Fruit fly (Drosophila melanogaster) whole organism, embryonic: ENCODE data around the gene CG10866.

Source experiments
- B-H1 ChIP-seq: fragments of 200-800 bp; sonication (Bioruptor generic); IDR thresholded peaks from 3 replicates; pipeline ENCODE4 v1.3.6; 2022; ENCODE audit warnings: missing biosample characterization, missing genetic modification characterization
- B-H2 ChIP-seq: fragments of 200-800 bp; sonication (Bioruptor generic); optimal IDR thresholded peaks from 2 replicates; lab custom pipeline; 2018; ENCODE audit warnings: missing biosample characterization, mild to moderate bottlenecking, missing genetic modification characterization
- CG11085 ChIP-seq: fragments of 200-800 bp; sonication (Bioruptor generic); IDR thresholded peaks from 2 replicates; pipeline ENCODE4 v1.3.6; 2022; ENCODE audit warnings: missing biosample characterization, missing genetic modification characterization
- CG1529 ChIP-seq: fragments of 200-800 bp; sonication (Bioruptor generic); optimal IDR thresholded peaks from 3 replicates; lab custom pipeline; 2018; ENCODE audit warnings: missing biosample characterization, missing genetic modification characterization
- CG15601 ChIP-seq: fragments of 200-800 bp; sonication (Bioruptor generic); optimal IDR thresholded peaks from 3 replicates; lab custom pipeline; 2019; ENCODE audit warnings: missing biosample characterization, mild to moderate bottlenecking, missing genetic modification characterization, moderate library complexity
- CG16813 ChIP-seq: fragments of 200-800 bp; sonication (Bioruptor generic); IDR thresholded peaks from 3 replicates; pipeline ENCODE4 v1.3.6; 2022; ENCODE audit warnings: missing biosample characterization, missing genetic modification characterization; ENCODE audit not compliant: partially characterized antibody
- CG17186 ChIP-seq: fragments of 200-800 bp; sonication (Bioruptor generic); optimal IDR thresholded peaks from 3 replicates; lab custom pipeline; 2017; ENCODE audit warnings: missing biosample characterization, missing genetic modification reagents, missing genetic modification characterization
- CG17361 ChIP-seq: fragments of 200-800 bp; sonication (Bioruptor generic); IDR thresholded peaks from 3 replicates; pipeline ENCODE4 v1.3.6; 2022; ENCODE audit warnings: missing biosample characterization, missing genetic modification characterization
- CG2199 ChIP-seq: fragments of 200-800 bp; sonication (Bioruptor generic); IDR thresholded peaks from 3 replicates; pipeline ENCODE4 v1.3.6; 2022; ENCODE audit warnings: missing biosample characterization, missing genetic modification characterization
- CG2889 ChIP-seq: fragments of 200-800 bp; sonication (Bioruptor generic); IDR thresholded peaks from 3 replicates; pipeline ENCODE4 v1.3.6; 2022; ENCODE audit warnings: missing biosample characterization, missing genetic modification characterization
- CG34422 ChIP-seq: fragments of 200-800 bp; sonication (Bioruptor generic); IDR thresholded peaks from 3 replicates; pipeline ENCODE4 v1.3.6; 2022; ENCODE audit warnings: missing biosample characterization, missing genetic modification characterization
- CG3726 ChIP-seq: fragments of 200-800 bp; sonication (Bioruptor generic); IDR thresholded peaks from 3 replicates; pipeline ENCODE4, ENCODE4 v1.3.6; 2022; ENCODE audit warnings: missing biosample characterization, missing genetic modification characterization
- CG4404 ChIP-seq: fragments of 200-800 bp; sonication (Bioruptor generic); IDR thresholded peaks from 2 replicates; pipeline ENCODE4 v1.3.6; 2022; ENCODE audit warnings: missing biosample characterization, missing genetic modification characterization
- CG4730 ChIP-seq: fragments of 200-800 bp; sonication (Bioruptor generic); IDR thresholded peaks from 2 replicates; pipeline ENCODE4 v1.3.6; 2022; ENCODE audit warnings: missing biosample characterization, missing genetic modification characterization
- CG5953 ChIP-seq: fragments of 200-800 bp; sonication (Bioruptor generic); IDR thresholded peaks from 2 replicates; pipeline ENCODE4 v1.3.6; 2022; ENCODE audit warnings: missing biosample characterization, missing genetic modification characterization
- CG6683 ChIP-seq: fragments of 200-800 bp; sonication (Bioruptor generic); optimal IDR thresholded peaks from 2 replicates; lab custom pipeline; 2017; ENCODE audit warnings: missing biosample characterization, mild to moderate bottlenecking, missing genetic modification characterization, missing genetic modification reagents
- CG7271 ChIP-seq: fragments of 200-800 bp; sonication (Bioruptor generic); optimal IDR thresholded peaks from 2 replicates; lab custom pipeline; 2018; ENCODE audit warnings: missing biosample characterization, mild to moderate bottlenecking, missing genetic modification characterization, moderate library complexity
- CG8388 ChIP-seq: fragments of 200-800 bp; sonication (Bioruptor generic); optimal IDR thresholded peaks from 2 replicates; lab custom pipeline; 2019; ENCODE audit warnings: missing biosample characterization, mild to moderate bottlenecking, missing genetic modification characterization, moderate library complexity
- CG9727 ChIP-seq: fragments of 200-800 bp; sonication (Bioruptor generic); optimal IDR thresholded peaks from 3 replicates; lab custom pipeline; 2017; ENCODE audit warnings: missing biosample characterization, mild to moderate bottlenecking, missing genetic modification characterization
- CG9817 ChIP-seq: fragments of 200-800 bp; sonication (Bioruptor generic); optimal IDR thresholded peaks from 2 replicates; lab custom pipeline; 2018; ENCODE audit warnings: missing biosample characterization, mild to moderate bottlenecking, missing genetic modification characterization, moderate library complexity
- Dad ChIP-seq: fragments of 200-800 bp; sonication (Bioruptor generic); optimal IDR thresholded peaks from 3 replicates; lab custom pipeline; 2016; ENCODE audit warnings: missing biosample characterization, missing genetic modification characterization
- Dbx ChIP-seq: fragments of 200-800 bp; sonication (Bioruptor generic); IDR thresholded peaks from 3 replicates; pipeline ENCODE4 v1.3.6; 2022; ENCODE audit warnings: missing biosample characterization, missing genetic modification characterization
- Dfd ChIP-seq, 2 experiments: fragments of >200 bp; optimal IDR thresholded peaks; 2 replicates each; lab custom pipeline; 2017; ENCODE audit warnings: missing biosample characterization in 2 of 2, missing genetic modification characterization in 2 of 2
- Doc2 ChIP-seq: fragments of 200-800 bp; sonication (Bioruptor generic); IDR thresholded peaks from 2 replicates; pipeline ENCODE4 v1.3.6; 2022; ENCODE audit warnings: missing biosample characterization, missing genetic modification characterization
- Dp ChIP-seq: fragments of 200-800 bp; sonication (Bioruptor generic); optimal IDR thresholded peaks from 2 replicates; lab custom pipeline; 2018; ENCODE audit warnings: missing biosample characterization, mild to moderate bottlenecking, missing genetic modification characterization, moderate library complexity
- Elba2 ChIP-seq: fragments of 200-800 bp; sonication (Bioruptor generic); optimal IDR thresholded peaks from 3 replicates; lab custom pipeline; 2016; ENCODE audit warnings: missing biosample characterization, missing genetic modification characterization
- Ets97D ChIP-seq: fragments of 200-800 bp; sonication (Bioruptor generic); optimal IDR thresholded peaks from 3 replicates; lab custom pipeline; 2016; ENCODE audit warnings: missing biosample characterization, missing genetic modification characterization
- Hey ChIP-seq: fragments of 200-800 bp; sonication (Bioruptor generic); optimal IDR thresholded peaks from 3 replicates; lab custom pipeline; 2018; ENCODE audit warnings: missing biosample characterization, mild to moderate bottlenecking, missing genetic modification characterization
- Lhr ChIP-seq: fragments of 200-800 bp; sonication (Bioruptor generic); optimal IDR thresholded peaks from 3 replicates; lab custom pipeline; 2017; ENCODE audit warnings: mild to moderate bottlenecking, missing biosample characterization, missing genetic modification reagents, missing genetic modification characterization
- Ssrp ChIP-seq: fragments of 200-800 bp; sonication (Bioruptor generic); optimal IDR thresholded peaks from 2 replicates; lab custom pipeline; 2018; ENCODE audit warnings: missing biosample characterization, mild to moderate bottlenecking, missing genetic modification characterization, moderate library complexity
- Taf1 ChIP-seq: fragments of 200-800 bp; sonication (Bioruptor generic); IDR thresholded peaks from 2 replicates; pipeline ENCODE4 v1.3.6; 2022; ENCODE audit warnings: missing biosample characterization, missing genetic modification characterization
- Xrp1 ChIP-seq: fragments of 200-800 bp; sonication (Bioruptor generic); IDR thresholded peaks from 2 replicates; pipeline ENCODE4 v1.3.6; 2022; ENCODE audit warnings: missing biosample characterization, missing genetic modification characterization
- chn ChIP-seq: fragments of 200-800 bp; sonication (Bioruptor generic); optimal IDR thresholded peaks from 2 replicates; lab custom pipeline; 2016; ENCODE audit warnings: missing biosample characterization, missing genetic modification characterization
- dimm ChIP-seq: fragments of 200-800 bp; sonication (Bioruptor generic); IDR thresholded peaks from 2 replicates; pipeline ENCODE4 v1.3.6; 2022; ENCODE audit warnings: missing biosample characterization, missing genetic modification characterization
- fd64A ChIP-seq: fragments of 200-800 bp; sonication (Bioruptor generic); optimal IDR thresholded peaks from 3 replicates; lab custom pipeline; 2018; ENCODE audit warnings: missing biosample characterization, mild to moderate bottlenecking, missing genetic modification characterization
- fru ChIP-seq: fragments of >200 bp; optimal IDR thresholded peaks from 2 replicates; lab custom pipeline; 2017
- her ChIP-seq: fragments of 200-800 bp; sonication (Bioruptor generic); optimal IDR thresholded peaks from 2 replicates; lab custom pipeline; 2016; ENCODE audit warnings: missing biosample characterization, missing genetic modification characterization
- kni ChIP-seq: fragments of 200-800 bp; sonication (Bioruptor generic); optimal IDR thresholded peaks from 3 replicates; lab custom pipeline; 2017; ENCODE audit warnings: mild to moderate bottlenecking, missing biosample characterization, missing genetic modification reagents, missing genetic modification characterization
- lilli ChIP-seq: fragments of 200-800 bp; sonication (Bioruptor generic); optimal IDR thresholded peaks from 3 replicates; lab custom pipeline; 2016; ENCODE audit warnings: missing biosample characterization, missing genetic modification characterization
- mam ChIP-seq: fragments of 200-800 bp; sonication (Bioruptor generic); optimal IDR thresholded peaks from 3 replicates; lab custom pipeline; 2016; ENCODE audit warnings: missing biosample characterization, missing genetic modification characterization
- onecut ChIP-seq: fragments of 200-800 bp; sonication (Bioruptor generic); IDR thresholded peaks from 2 replicates; pipeline ENCODE4 v1.3.6; 2022; ENCODE audit warnings: missing biosample characterization, missing genetic modification characterization
- pan ChIP-seq, 4 experiments: fragments of >200 bp in 3 of 4; fragments of 200-800 bp in 1 of 4; sonication (Bioruptor generic) in 1 of 4; optimal IDR thresholded peaks in 3 of 4; IDR thresholded peaks in 1 of 4; 2 replicates each; pipeline versions ENCODE4 v1.3.6 to Lab custom; 2017 to 2022; ENCODE audit warnings: missing biosample characterization in 2 of 4, missing genetic modification characterization in 2 of 4, mixed read lengths in 1 of 4
- pb ChIP-seq: fragments of 200-800 bp; sonication (Bioruptor generic); optimal IDR thresholded peaks from 3 replicates; lab custom pipeline; 2016; ENCODE audit warnings: missing biosample characterization, missing genetic modification characterization
- ro ChIP-seq: fragments of 200-800 bp; sonication (Bioruptor generic); IDR thresholded peaks from 2 replicates; pipeline ENCODE4 v1.3.6; 2022; ENCODE audit warnings: missing biosample characterization, missing genetic modification characterization
- sd ChIP-seq: fragments of 200-800 bp; sonication (Bioruptor generic); optimal IDR thresholded peaks from 3 replicates; lab custom pipeline; 2018; ENCODE audit warnings: missing biosample characterization, mild to moderate bottlenecking, missing genetic modification characterization, moderate library complexity
- sim ChIP-seq: fragments of 200-800 bp; sonication (Bioruptor generic); IDR thresholded peaks from 2 replicates; pipeline ENCODE4 v1.3.6; 2022; ENCODE audit warnings: missing biosample characterization, missing genetic modification characterization
- tup ChIP-seq: fragments of 200-800 bp; sonication (Bioruptor generic); optimal IDR thresholded peaks from 2 replicates; lab custom pipeline; 2016; ENCODE audit warnings: missing biosample characterization, mild to moderate bottlenecking, missing genetic modification characterization, moderate library complexity
- twi ChIP-seq: fragments of 200-800 bp; optimal IDR thresholded peaks from 2 replicates; lab custom pipeline; 2019; ENCODE audit warnings: missing biosample characterization, mild to moderate bottlenecking, missing genetic modification characterization, moderate library complexity
- wdn ChIP-seq: fragments of 200-800 bp; sonication (Bioruptor generic); IDR thresholded peaks from 2 replicates; pipeline ENCODE4 v1.3.6; 2022; ENCODE audit warnings: missing biosample characterization, missing genetic modification characterization
- wor ChIP-seq: fragments of 200-800 bp; sonication (Bioruptor generic); IDR thresholded peaks from 2 replicates; pipeline ENCODE4 v1.3.6; 2022; ENCODE audit warnings: missing biosample characterization, missing genetic modification characterization
- zf30C ChIP-seq: fragments of 200-800 bp; sonication (Bioruptor generic); optimal IDR thresholded peaks from 3 replicates; lab custom pipeline; 2018; ENCODE audit warnings: missing biosample characterization, mild to moderate bottlenecking, missing genetic modification characterization

The CG10866 gene

dm6 chr3L:3935567-3936207 lies 2.1 kb downstream of the CG10866 start, which contains the start of gene Eip63F-1 (continued):
- TF ChIP-seq Taf1 (GFP tag; lab: Robert Waterston, UW) = no peak
- no peak for TF ChIP-seq CG3726 (GFP tag; lab: Robert Waterston, UW)
- TF ChIP-seq CG8388 (GFP tag; lab: Kevin White, UChicago) = peak; percentile 45
- no peak for TF ChIP-seq onecut (GFP tag; lab: Robert Waterston, UW)
- no peak for TF ChIP-seq fru (lab: Kevin White, UChicago)
- TF ChIP-seq pan (optimal IDR thresholded peaks at IDR 0.05; lab: Kevin White, UChicago) = no peak
- peak in 1 of 2 experiments; percentile 60 for TF ChIP-seq pan (GFP tag; optimal IDR thresholded peaks at IDR 0.05 in 1 of 2, IDR thresholded peaks at IDR 0.05 in 1 of 2)
- no peak for TF ChIP-seq CG4730 (GFP tag; lab: Robert Waterston, UW)
- TF ChIP-seq CG17361 = peak; percentile 82
- TF ChIP-seq CG9727 = peak; percentile 64
- TF ChIP-seq kni (GFP tag; lab: Kevin White, UChicago) = no peak
- peak; percentile 19; the same call in 1 of the 2 replicates for TF ChIP-seq CG4404
- peak; percentile 39 for TF ChIP-seq lilli
- TF ChIP-seq CG15601 (tag; lab: Kevin White, UChicago) = peak; percentile 27
- TF ChIP-seq CG17186 (GFP tag; lab: Kevin White, UChicago) = no peak
- TF ChIP-seq CG11085 = no peak
- TF ChIP-seq dimm (GFP tag; lab: Robert Waterston, UW) = no peak
- TF ChIP-seq Dad (GFP tag; lab: Kevin White, UChicago) = no peak
- no peak for TF ChIP-seq CG2199 (GFP tag; lab: Robert Waterston, UW)
- TF ChIP-seq Dbx (GFP tag; lab: Robert Waterston, UW) = no peak
- peak; percentile 50 for TF ChIP-seq CG9817 (tag; lab: Kevin White, UChicago)
- no peak for TF ChIP-seq fd64A (GFP tag; lab: Kevin White, UChicago)
- TF ChIP-seq Doc2 (GFP tag; lab: Robert Waterston, UW) = no peak
- no peak for TF ChIP-seq CG34422
- peak; percentile 71 for TF ChIP-seq Ssrp (tag; lab: Kevin White, UChicago)
- no peak for TF ChIP-seq CG16813 (GFP tag; lab: Robert Waterston, UW)
- TF ChIP-seq CG6683 (GFP tag; lab: Kevin White, UChicago) = no peak
- TF ChIP-seq Elba2 = no peak
- TF ChIP-seq wdn = no peak
- TF ChIP-seq wor (GFP tag; lab: Robert Waterston, UW) = peak; percentile 38; the same call in 1 of the 2 replicates
- TF ChIP-seq chn = no peak
- TF ChIP-seq CG7271 = no peak
- peak; percentile 34 for TF ChIP-seq B-H2 (GFP tag; lab: Kevin White, UChicago)
- TF ChIP-seq CG5953 (GFP tag; lab: Robert Waterston, UW) = peak; percentile 37; the same call in 1 of the 2 replicates
- no peak for TF ChIP-seq her (GFP tag; lab: Kevin White, UChicago)
- no peak for TF ChIP-seq B-H1 (GFP tag; lab: Robert Waterston, UW)
- no peak for TF ChIP-seq pb (GFP tag; lab: Kevin White, UChicago)
- peak; percentile 45 for TF ChIP-seq CG1529 (GFP tag; lab: Kevin White, UChicago)
- no peak for TF ChIP-seq ro (GFP tag; lab: Robert Waterston, UW)
- TF ChIP-seq mam (GFP tag; lab: Kevin White, UChicago) = no peak
- no peak for TF ChIP-seq Lhr (GFP tag; lab: Kevin White, UChicago)
- TF ChIP-seq zf30C (GFP tag; lab: Kevin White, UChicago) = no peak
- no peak for TF ChIP-seq Dfd (GFP tag; optimal IDR thresholded peaks at IDR 0.05; lab: Kevin White, UChicago)
- no peak for TF ChIP-seq Ets97D
- TF ChIP-seq Dp = no peak
- TF ChIP-seq sim (GFP tag; lab: Robert Waterston, UW) = no peak
- peak; percentile 19; the same call in 1 of the 2 replicates for TF ChIP-seq Xrp1
- no peak for TF ChIP-seq tup
- peak; percentile 30 for TF ChIP-seq twi (tag; lab: Kevin White, UChicago)
- peak; percentile 36 for TF ChIP-seq sd
- no peak for TF ChIP-seq Hey (tag; lab: Kevin White, UChicago)
- no peak for TF ChIP-seq CG2889 (GFP tag; lab: Robert Waterston, UW)
